Worm (Caenorhabditis elegans): Measurements from ENCODE around the gene unc-103.

unc-103 gene

ce11 chrIII:4194349-4195110 lies 79.3 kb downstream of the unc-103 start:
- peak; percentile 72 for TF ChIP-seq nhr-85 (tag)
- TF ChIP-seq rnt-1 (tag; optimal IDR thresholded peaks at IDR 0.05): peak; percentile 14
- no peak for TF ChIP-seq skn-1 (tag; optimal IDR thresholded peaks at IDR 0.05)
- TF ChIP-seq mab-9 (GFP tag; IDR thresholded peaks at IDR 0.05): 0 out of 2 replicates have a peak, but pooled peaks have one; percentile 1
- TF ChIP-seq ztf-4 (tag; optimal IDR thresholded peaks at IDR 0.05): peak; percentile 34

- TF ChIP-seq Y116A8C.19 (tag; optimal IDR thresholded peaks at IDR 0.05; ENCODE audit: borderline replicate concordance) (no peak), sptf-1 (tag; optimal IDR thresholded peaks at IDR 0.05) (no peak), lsy-2 (tag; optimal IDR thresholded peaks at IDR 0.05) (peak; percentile 2 to 51), unc-130 (tag; optimal IDR thresholded peaks at IDR 0.05) (peak; percentile 13), nhr-237 (tag; optimal IDR thresholded peaks at IDR 0.05) (no peak), sup-37 (GFP tag; optimal IDR thresholded peaks at IDR 0.05) (peak; percentile 41), pax-3 (tag; optimal IDR thresholded peaks at IDR 0.05) (peak; percentile 45), ceh-8 (GFP tag; optimal IDR thresholded peaks at IDR 0.05) (peak; percentile 44), mdl-1 (tag; optimal IDR thresholded peaks at IDR 0.05) (no peak), snu-23 (GFP tag; optimal IDR thresholded peaks at IDR 0.05) (peak; percentile 49), tlp-1 (tag; optimal IDR thresholded peaks at IDR 0.05) (no peak), elt-2 (tag; optimal IDR thresholded peaks at IDR 0.05) (peak; percentile 60), dsc-1 (tag; optimal IDR thresholded peaks at IDR 0.05) (peak; percentile 64), unc-98 (GFP tag; IDR thresholded peaks at IDR 0.05) (no peak), nhr-85 (tag) (peak; percentile 80), zag-1 (tag; optimal IDR thresholded peaks at IDR 0.05) (no peak), irx-1 (tag; optimal IDR thresholded peaks at IDR 0.05) (peak; percentile 35), mef-2 (tag; optimal IDR thresholded peaks at IDR 0.05) (no peak), tbx-2 (tag; optimal IDR thresholded peaks at IDR 0.05) (peak; percentile 5), ceh-63 (GFP tag; optimal IDR thresholded peaks at IDR 0.05) (no peak), hpl-2 (GFP tag; optimal IDR thresholded peaks at IDR 0.05) (peak; percentile 39), ztf-11 (tag; optimal IDR thresholded peaks at IDR 0.05) (no peak), fkh-4 (tag; optimal IDR thresholded peaks at IDR 0.05; ENCODE audit: borderline replicate concordance) (peak; percentile 32), pqm-1 (tag; optimal IDR thresholded peaks at IDR 0.05) (no peak), sox-4 (tag; optimal IDR thresholded peaks at IDR 0.05) (no peak), zip-4 (GFP tag; optimal IDR thresholded peaks at IDR 0.05) (peak; percentile 28), blmp-1 (tag; optimal IDR thresholded peaks at IDR 0.05) (peak; percentile 77), C04F5.9 (tag; optimal IDR thresholded peaks at IDR 0.05) (no peak), lin-35 (GFP tag; optimal IDR thresholded peaks at IDR 0.05) (peak in 1 of 2 experiments; percentile 34), rnt-1 (tag; optimal IDR thresholded peaks at IDR 0.05) (peak; percentile 53), egl-27 (tag; optimal IDR thresholded peaks at IDR 0.05) (no peak), nhr-76 (tag; optimal IDR thresholded peaks at IDR 0.05) (no peak), nhr-12 (tag; optimal IDR thresholded peaks at IDR 0.05) (no peak), swsn-7 (tag; optimal IDR thresholded peaks at IDR 0.05) (peak; percentile 21), isw-1 (GFP tag; IDR thresholded peaks at IDR 0.05) (no peak), nhr-47 (tag; optimal IDR thresholded peaks at IDR 0.05) (peak; percentile 59), vab-15 (tag; optimal IDR thresholded peaks at IDR 0.05) (no peak), lin-14 (GFP tag; optimal IDR thresholded peaks at IDR 0.05) (peak; percentile 22), F16B12.6 (tag; optimal IDR thresholded peaks at IDR 0.05) (no peak), fos-1 (tag; optimal IDR thresholded peaks at IDR 0.05) (peak; percentile 35), lir-3 (tag; optimal IDR thresholded peaks at IDR 0.05; ENCODE audit: poor library complexity) (peak; percentile 11), snpc-4 (tag; optimal IDR thresholded peaks at IDR 0.05) (no peak), grh-1 (GFP tag; IDR thresholded peaks at IDR 0.05) (no peak; the same call in 1 of the 2 replicates), aly-2 (tag; optimal IDR thresholded peaks at IDR 0.05) (peak; percentile 94), nhr-20 (tag; optimal IDR thresholded peaks at IDR 0.05) (peak; percentile 37)
Measured at ce11 chrIII:4195306-4196008, 80.3 kb downstream of the unc-103 start.

Measured in whole organism, L1 larva.